Fruit fly (Drosophila melanogaster) whole organism, wandering third instar larva: ENCODE measurements around the gene Edg78E.

ENCODE experiments used
- Dfd ChIP-seq: fragments of >200 bp; optimal IDR thresholded peaks from 2 replicates; lab custom pipeline; 2017; ENCODE audit warnings: missing biosample characterization, missing genetic modification characterization
- Hr78 ChIP-seq: fragments of >200 bp; optimal IDR thresholded peaks from 2 replicates; lab custom pipeline; 2017; ENCODE audit warnings: missing biosample characterization, missing genetic modification characterization
- Hr83 ChIP-seq: fragments of 200-300 bp; sonication (Bioruptor generic); optimal IDR thresholded peaks from 2 replicates; lab custom pipeline; 2016; ENCODE audit warnings: missing biosample characterization, mild to moderate bottlenecking, missing genetic modification characterization, moderate library complexity; ENCODE audit not compliant: poor library complexity, severe bottlenecking
- Mio ChIP-seq: sonication (Bioruptor generic); optimal IDR thresholded peaks from 2 replicates; lab custom pipeline; 2016; ENCODE audit warnings: missing biosample characterization, missing genetic modification characterization
- Vsx2 ChIP-seq: fragments of 200-300, 225-300 bp; sonication (Bioruptor generic); optimal IDR thresholded peaks from 2 replicates; lab custom pipeline; 2018; ENCODE audit warnings: missing biosample characterization, missing genetic modification characterization; ENCODE audit not compliant: partially characterized antibody
- br ChIP-seq: fragments of 200-800 bp; sonication (Bioruptor generic); optimal IDR thresholded peaks from 2 replicates; lab custom pipeline; 2016; ENCODE audit warnings: missing biosample characterization, missing genetic modification characterization
- brk ChIP-seq: fragments of 200-800 bp; sonication (Bioruptor generic); optimal IDR thresholded peaks from 2 replicates; lab custom pipeline; 2016; ENCODE audit warnings: missing biosample characterization, mild to moderate bottlenecking, missing genetic modification characterization
- dsf ChIP-seq: sonication (Bioruptor generic); optimal IDR thresholded peaks from 2 replicates; lab custom pipeline; 2016; ENCODE audit warnings: missing biosample characterization, missing genetic modification characterization, borderline replicate concordance
- h ChIP-seq: fragments of 200-800 bp; sonication (Bioruptor generic); optimal IDR thresholded peaks from 3 replicates; lab custom pipeline; 2016; ENCODE audit warnings: missing biosample characterization, mild to moderate bottlenecking, missing genetic modification characterization
- pan ChIP-seq: fragments of >200 bp; optimal IDR thresholded peaks from 2 replicates; lab custom pipeline; 2017
- psq ChIP-seq: fragments of 200-800 bp; sonication (Bioruptor generic); optimal IDR thresholded peaks from 3 replicates; lab custom pipeline; 2017; ENCODE audit warnings: missing biosample characterization, mild to moderate bottlenecking, missing genetic modification characterization, moderate library complexity
- rgr ChIP-seq: fragments of 200-800 bp; sonication (Bioruptor generic); optimal IDR thresholded peaks from 3 replicates; lab custom pipeline; 2016; ENCODE audit warnings: missing biosample characterization, mild to moderate bottlenecking, missing genetic modification characterization
- tai ChIP-seq: sonication (Bioruptor generic); optimal IDR thresholded peaks from 2 replicates; lab custom pipeline; 2016; ENCODE audit warnings: missing biosample characterization, missing genetic modification characterization

DNA sequence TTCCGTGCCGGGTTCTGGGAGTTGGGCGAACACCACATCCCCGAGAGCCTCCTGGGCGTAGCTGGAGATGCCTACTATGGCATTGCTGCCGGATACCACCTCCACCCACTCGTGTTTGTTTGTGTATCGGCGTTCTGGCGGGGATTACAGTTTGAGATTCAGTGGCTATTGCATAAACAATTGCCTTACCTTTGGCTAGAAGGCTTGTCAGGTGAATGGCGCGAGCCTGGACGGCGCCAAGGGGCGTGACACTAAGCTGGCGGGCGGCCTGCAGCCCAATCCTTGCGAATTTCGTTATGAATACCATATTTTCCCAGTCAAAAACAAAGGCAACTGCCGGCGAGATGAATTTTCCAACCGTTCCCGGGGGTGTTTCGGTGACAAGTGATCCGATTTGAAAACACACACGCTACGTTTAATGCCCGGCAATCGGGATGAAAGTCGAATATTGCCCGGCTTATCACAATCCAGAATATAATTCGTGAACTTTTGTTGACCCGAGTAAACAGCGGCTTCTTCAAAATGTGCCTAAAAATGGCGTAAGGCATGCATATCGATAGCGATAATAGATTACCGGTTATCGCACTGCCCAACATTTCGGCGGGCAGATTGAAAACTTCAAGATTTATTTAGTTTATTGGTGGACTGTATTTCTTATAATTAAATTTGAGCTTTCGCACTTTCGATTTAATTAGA is 16.5 kb downstream of the Edg78E start, which contains the start of gene ppl:
- no peak for TF ChIP-seq Dfd
- no peak for TF ChIP-seq Mio (GFP tag; lab: Kevin White, UChicago)
- TF ChIP-seq brk, result no peak
- TF ChIP-seq tai (GFP tag; lab: Kevin White, UChicago), result no peak
- no peak for TF ChIP-seq psq (GFP tag; lab: Kevin White, UChicago)
- no peak for TF ChIP-seq rgr
- no peak for TF ChIP-seq pan (lab: Kevin White, UChicago)
- no peak for TF ChIP-seq Vsx2 (GFP tag; lab: Kevin White, UChicago)
- TF ChIP-seq Hr83 (GFP tag; lab: Kevin White, UChicago), result no peak
- TF ChIP-seq h, result peak; percentile 27
- no peak for TF ChIP-seq dsf (GFP tag; lab: Kevin White, UChicago)
- no peak for TF ChIP-seq Hr78
- no peak for TF ChIP-seq br (GFP tag; lab: Kevin White, UChicago)
